Worm (Caenorhabditis elegans): ENCODE data around the gene srt-33.
"Not testable (repeated sequence)": the region's sequence is repeated elsewhere in the genome, so short reads cannot be mapped to it uniquely, and the experiment has no call there.

The srt-33 gene

DNA sequence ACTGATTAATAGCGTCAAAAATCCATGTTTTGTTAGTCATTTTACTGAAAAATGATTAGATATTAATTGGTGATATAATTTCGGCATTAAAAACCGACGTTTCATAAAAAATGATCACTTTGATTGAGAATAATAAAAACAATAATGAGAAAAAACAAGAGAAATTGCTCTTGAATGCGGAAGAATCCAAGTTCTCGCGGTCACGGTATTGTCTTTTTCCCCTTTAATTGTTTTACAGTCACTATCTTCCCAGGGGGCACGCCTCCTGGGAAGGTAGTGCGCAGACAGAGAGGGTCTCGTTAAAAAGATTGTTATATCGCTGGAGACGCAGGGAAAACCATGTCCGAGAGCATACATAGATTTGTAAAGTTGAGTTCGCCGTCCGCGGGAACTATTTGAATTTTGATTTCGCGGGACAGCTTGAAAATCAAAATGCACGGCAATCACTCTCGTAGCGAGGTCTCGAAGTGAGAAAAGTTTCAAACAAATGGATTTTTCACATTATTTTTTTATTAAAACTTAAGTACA is 14.1 kb upstream of the srt-33 start, which contains the start of gene F14D7.2:
F14D7.2 (minus strand) TSS at position 51 of the 528 bp plus-strand sequence.
- no peak for TF ChIP-seq ceh-13 (GFP tag; optimal IDR thresholded peaks at IDR 0.05)
- no peak for TF ChIP-seq tbx-37 (GFP tag; conservative IDR thresholded peaks at IDR 0.05)
- TF ChIP-seq hmg-4 (GFP tag; optimal IDR thresholded peaks at IDR 0.05) = no peak
- no peak for TF ChIP-seq sea-1 (GFP tag; conservative IDR thresholded peaks at IDR 0.05)
- TF ChIP-seq F13C5.2 (tag; optimal IDR thresholded peaks at IDR 0.05) = no peak
- no peak for TF ChIP-seq pes-1 (GFP tag; IDR thresholded peaks at IDR 0.05)
- no peak for TF ChIP-seq scrt-1 (GFP tag; IDR thresholded peaks at IDR 0.05)
- TF ChIP-seq ama-1 (optimal IDR thresholded peaks at IDR 0.05) = no peak
- no peak for TF ChIP-seq B0310.2 (tag; optimal IDR thresholded peaks at IDR 0.05)
- TF ChIP-seq ceh-36 (tag; optimal IDR thresholded peaks at IDR 0.05) = no peak
- TF ChIP-seq hmbx-1 (tag; optimal IDR thresholded peaks at IDR 0.05) = no peak
- TF ChIP-seq flt-1 (GFP tag; IDR thresholded peaks at IDR 0.05) = no peak
- TF ChIP-seq ets-7 (tag; optimal IDR thresholded peaks at IDR 0.05) = no peak
- no peak for TF ChIP-seq tra-4 (tag; optimal IDR thresholded peaks at IDR 0.05)
- no peak for TF ChIP-seq hnd-1 (tag; optimal IDR thresholded peaks at IDR 0.05)
- TF ChIP-seq aly-1 (tag; optimal IDR thresholded peaks at IDR 0.05) = no peak
- TF ChIP-seq tbx-11 (GFP tag; IDR thresholded peaks at IDR 0.05) = no peak

- TF ChIP-seq ceh-36 (tag; optimal IDR thresholded peaks at IDR 0.05) = no peak
These were observed 11.0 kb upstream of the srt-33 start, which contains the start of gene F14D7.18 for ce11 chrV:14290636-14291035. Gene F14D7.18, minus strand, starts transcription at chrV:14290736.

- TF ChIP-seq tra-4 (tag; optimal IDR thresholded peaks at IDR 0.05) = no peak
These were observed 9.7 kb upstream of the srt-33 start, which contains the start of gene F14D7.1 for ce11 chrV:14289363-14289762. Gene F14D7.1, minus strand, starts transcription at chrV:14289463.

- no peak for TF ChIP-seq flt-1 (GFP tag; IDR thresholded peaks at IDR 0.05)
- no peak for TF ChIP-seq ceh-13 (GFP tag; optimal IDR thresholded peaks at IDR 0.05)
- TF ChIP-seq hnd-1 (tag; optimal IDR thresholded peaks at IDR 0.05) = no peak
- no peak for TF ChIP-seq ceh-36 (tag; optimal IDR thresholded peaks at IDR 0.05)
- no peak for TF ChIP-seq sea-1 (GFP tag; conservative IDR thresholded peaks at IDR 0.05)
- TF ChIP-seq ets-7 (tag; optimal IDR thresholded peaks at IDR 0.05) = no peak
- no peak for TF ChIP-seq tra-4 (tag; optimal IDR thresholded peaks at IDR 0.05)
- TF ChIP-seq F13C5.2 (tag; optimal IDR thresholded peaks at IDR 0.05) = no peak
- TF ChIP-seq aly-1 (tag; optimal IDR thresholded peaks at IDR 0.05) = no peak
- TF ChIP-seq tbx-37 (GFP tag; conservative IDR thresholded peaks at IDR 0.05) = no peak
- no peak for TF ChIP-seq scrt-1 (GFP tag; IDR thresholded peaks at IDR 0.05)
- no peak for TF ChIP-seq pes-1 (GFP tag; IDR thresholded peaks at IDR 0.05)
These were observed 6.1 kb upstream of the srt-33 start, which contains the start of gene F40G12.11 for ce11 chrV:14285803-14286202. Gene F40G12.11, plus strand, starts transcription at chrV:14286171.

DNA sequence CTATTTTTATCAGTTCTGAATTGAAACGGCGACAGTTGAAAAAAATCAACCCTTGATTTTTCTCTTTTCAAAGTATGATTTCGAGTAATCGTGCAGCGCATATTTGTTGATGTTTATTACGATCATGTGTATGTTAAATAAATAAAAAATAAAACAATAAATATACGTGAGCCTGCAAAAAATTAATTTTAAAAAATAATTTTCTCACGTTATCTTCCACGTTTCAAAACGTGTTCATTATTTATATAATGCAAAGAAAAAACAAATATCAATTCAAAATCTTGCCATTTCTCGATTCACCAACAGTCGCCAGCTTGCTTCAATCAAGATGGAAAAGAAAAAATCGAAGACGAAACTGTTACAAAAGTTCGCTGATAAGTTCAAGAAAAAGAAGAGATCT is 3.6 kb upstream of the srt-33 start, which contains the start of gene F40G12.10:
F40G12.10 (plus strand) TSS at position 301 of the 400 bp plus-strand sequence.
- no peak for TF ChIP-seq tra-4 (tag; optimal IDR thresholded peaks at IDR 0.05)
- TF ChIP-seq sea-1 (GFP tag; conservative IDR thresholded peaks at IDR 0.05) = no peak
- TF ChIP-seq pes-1 (GFP tag; IDR thresholded peaks at IDR 0.05) = no peak
- TF ChIP-seq ceh-36 (tag; optimal IDR thresholded peaks at IDR 0.05) = no peak
- TF ChIP-seq tbx-11 (GFP tag; IDR thresholded peaks at IDR 0.05) = no peak
- TF ChIP-seq hmbx-1 (tag; optimal IDR thresholded peaks at IDR 0.05) = no peak
- TF ChIP-seq ets-7 (tag; optimal IDR thresholded peaks at IDR 0.05) = no peak
- TF ChIP-seq B0310.2 (tag; optimal IDR thresholded peaks at IDR 0.05) = no peak
- TF ChIP-seq ceh-13 (GFP tag; optimal IDR thresholded peaks at IDR 0.05) = no peak
- TF ChIP-seq hmg-4 (GFP tag; optimal IDR thresholded peaks at IDR 0.05) = no peak
- TF ChIP-seq tbx-37 (GFP tag; conservative IDR thresholded peaks at IDR 0.05) = no peak
- no peak for TF ChIP-seq ama-1 (optimal IDR thresholded peaks at IDR 0.05)
- TF ChIP-seq flt-1 (GFP tag; IDR thresholded peaks at IDR 0.05) = no peak
- TF ChIP-seq hnd-1 (tag; optimal IDR thresholded peaks at IDR 0.05) = no peak
- no peak for TF ChIP-seq scrt-1 (GFP tag; IDR thresholded peaks at IDR 0.05)
- TF ChIP-seq aly-1 (tag; optimal IDR thresholded peaks at IDR 0.05) = no peak
- TF ChIP-seq F13C5.2 (tag; optimal IDR thresholded peaks at IDR 0.05) = no peak

- TF ChIP-seq hmg-4 (GFP tag; optimal IDR thresholded peaks at IDR 0.05) (no peak), tra-4 (tag; optimal IDR thresholded peaks at IDR 0.05) (no peak), sea-1 (GFP tag; conservative IDR thresholded peaks at IDR 0.05) (no peak), flt-1 (GFP tag; IDR thresholded peaks at IDR 0.05) (no peak), F13C5.2 (tag; optimal IDR thresholded peaks at IDR 0.05) (no peak), hnd-1 (tag; optimal IDR thresholded peaks at IDR 0.05) (no peak), tbx-11 (GFP tag; IDR thresholded peaks at IDR 0.05) (no peak), aly-1 (tag; optimal IDR thresholded peaks at IDR 0.05) (no peak)
These were observed 2.6 kb upstream of the srt-33 start, which contains the start of the genes srt-74 and F40G12.9 for ce11 chrV:14282222-14282709. Gene srt-74, minus strand, starts transcription at chrV:14282322. Gene F40G12.9, plus strand, starts transcription at chrV:14282659.

DNA sequence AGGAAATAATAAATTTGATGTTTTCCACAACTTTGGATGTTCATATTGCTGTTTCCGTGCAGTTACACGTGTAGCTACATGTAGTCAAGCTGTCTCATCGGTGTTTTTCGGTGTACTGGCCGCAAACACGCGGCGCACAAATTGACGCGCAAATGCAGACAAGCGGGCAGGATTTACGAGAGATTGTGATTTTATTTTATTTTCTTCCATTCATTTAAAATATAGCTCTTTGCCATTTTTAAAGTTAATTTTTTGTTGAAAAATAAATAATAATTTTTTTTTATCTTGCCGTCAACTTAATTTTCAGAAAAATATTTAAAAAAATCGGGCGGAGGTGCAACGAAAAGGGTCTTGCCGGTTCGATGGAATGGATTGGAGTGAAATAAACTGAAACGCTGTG is 5.4 kb downstream of the srt-33 start, which contains the start of gene F40G12.7:
F40G12.7 (plus strand) TSS at position 301 of the 400 bp plus-strand sequence.
- not testable (repeated sequence) for TF ChIP-seq tbx-37 (GFP tag; conservative IDR thresholded peaks at IDR 0.05); scrt-1 (GFP tag; IDR thresholded peaks at IDR 0.05); flt-1 (GFP tag; IDR thresholded peaks at IDR 0.05)

ce11 chrV:14273019-14273418 is 6.7 kb downstream of the srt-33 start, which contains the start of gene F40G12.6:
Gene F40G12.6, minus strand, starts transcription at chrV:14273119.
- no peak for TF ChIP-seq ceh-36 (tag; optimal IDR thresholded peaks at IDR 0.05)
- no peak for TF ChIP-seq tbx-37 (GFP tag; conservative IDR thresholded peaks at IDR 0.05)
- no peak for TF ChIP-seq ceh-13 (GFP tag; optimal IDR thresholded peaks at IDR 0.05)
- no peak for TF ChIP-seq hmg-4 (GFP tag; optimal IDR thresholded peaks at IDR 0.05)
- TF ChIP-seq B0310.2 (tag; optimal IDR thresholded peaks at IDR 0.05) = no peak
- no peak for TF ChIP-seq tbx-11 (GFP tag; IDR thresholded peaks at IDR 0.05)
- TF ChIP-seq hmbx-1 (tag; optimal IDR thresholded peaks at IDR 0.05) = no peak
- TF ChIP-seq hnd-1 (tag; optimal IDR thresholded peaks at IDR 0.05) = no peak
- TF ChIP-seq flt-1 (GFP tag; IDR thresholded peaks at IDR 0.05) = no peak
- no peak for TF ChIP-seq ets-7 (tag; optimal IDR thresholded peaks at IDR 0.05)
- TF ChIP-seq tra-4 (tag; optimal IDR thresholded peaks at IDR 0.05) = no peak
- no peak for TF ChIP-seq ama-1 (optimal IDR thresholded peaks at IDR 0.05)
- no peak for TF ChIP-seq scrt-1 (GFP tag; IDR thresholded peaks at IDR 0.05)
- TF ChIP-seq pes-1 (GFP tag; IDR thresholded peaks at IDR 0.05) = no peak
- no peak for TF ChIP-seq sea-1 (GFP tag; conservative IDR thresholded peaks at IDR 0.05)
- TF ChIP-seq F13C5.2 (tag; optimal IDR thresholded peaks at IDR 0.05) = no peak

All from whole organism, early embryonic.